Worm (Caenorhabditis elegans): ENCODE results near the gene R02E4.1.

ce11 chrX:4123368-4123767 lies 19.0 kb upstream of the R02E4.1 start:
- TF ChIP-seq nhr-12 (tag; optimal IDR thresholded peaks at IDR 0.05) (no peak), ceh-28 (tag; optimal IDR thresholded peaks at IDR 0.05) (no peak), nhr-23 (tag; optimal IDR thresholded peaks at IDR 0.05) (no peak), ZK546.5 (tag; optimal IDR thresholded peaks at IDR 0.05) (no peak), pqm-1 (tag; optimal IDR thresholded peaks at IDR 0.05) (no peak), lin-39 (tag; optimal IDR thresholded peaks at IDR 0.05) (no peak), nhr-11 (tag; optimal IDR thresholded peaks at IDR 0.05) (no peak), ceh-16 (tag; optimal IDR thresholded peaks at IDR 0.05) (no peak)
